Worm (Caenorhabditis elegans) whole organism, late embryonic: ENCODE results near the gene snx-1.

Experiments
- ama-1 ChIP-seq: fragments of 150-350 bp; optimal IDR thresholded peaks from 2 replicates; lab custom pipeline; 2014
- dve-1 ChIP-seq: sonication (generic microtip); optimal IDR thresholded peaks from 2 replicates; lab custom pipeline; 2017; ENCODE audit warnings: antibody characterized with exemption, mild to moderate bottlenecking, missing genetic modification characterization, missing compliant biosample characterization
- elt-2 ChIP-seq: sonication (generic microtip); optimal IDR thresholded peaks from 2 replicates; lab custom pipeline; 2016; ENCODE audit warnings: missing genetic modification reagents, missing genetic modification characterization, missing compliant biosample characterization
- ets-4 ChIP-seq: sonication (generic microtip); optimal IDR thresholded peaks from 2 replicates; lab custom pipeline; 2016; ENCODE audit warnings: missing genetic modification characterization, missing compliant biosample characterization
- hlh-30 ChIP-seq: sonication (generic microtip); optimal IDR thresholded peaks from 2 replicates; lab custom pipeline; 2017; ENCODE audit warnings: antibody characterized with exemption, missing genetic modification characterization, missing compliant biosample characterization; ENCODE audit not compliant: insufficient read depth
- nhr-11 ChIP-seq: fragments of 150-350 bp; optimal IDR thresholded peaks from 2 replicates; lab custom pipeline; 2014; ENCODE audit warnings: missing biosample characterization, missing genetic modification characterization
- pha-2 ChIP-seq: sonication (generic microtip); optimal IDR thresholded peaks from 2 replicates; lab custom pipeline; 2017; ENCODE audit warnings: mild to moderate bottlenecking, missing genetic modification characterization, missing compliant biosample characterization
- pha-4 ChIP-seq: fragments of 150-350 bp; optimal IDR thresholded peaks from 2 replicates; lab custom pipeline; 2018; ENCODE audit warnings: missing biosample characterization, missing genetic modification reagents, missing genetic modification characterization
- sox-4 ChIP-seq: sonication (generic microtip); optimal IDR thresholded peaks from 2 replicates; lab custom pipeline; 2017; ENCODE audit warnings: mild to moderate bottlenecking, missing genetic modification characterization, inconsistent platforms, missing compliant biosample characterization

- peak; percentile 64 for TF ChIP-seq ets-4 (tag; lab: Kevin White, UChicago)
- TF ChIP-seq pha-4 (tag; lab: Kevin White, UChicago): no peak
- TF ChIP-seq elt-2 (tag; lab: Kevin White, UChicago): peak; percentile 35
- peak; percentile 72 for TF ChIP-seq dve-1 (tag; lab: Kevin White, UChicago)
- TF ChIP-seq hlh-30: peak; percentile 97
- TF ChIP-seq sox-4: peak; percentile 51
- no peak for TF ChIP-seq pha-2 (tag; lab: Kevin White, UChicago)
- TF ChIP-seq nhr-11 (tag; lab: Kevin White, UChicago): no peak
- TF ChIP-seq ama-1 (lab: Kevin White, UChicago): no peak
Observed at ce11 chrX:1093154-1093553, 35.6 kb upstream of the snx-1 start.
